Fruit fly (Drosophila melanogaster): Measurements from ENCODE around the gene CG31676.

dm6 chr2L:20887273-20887672, 46.7 kb downstream of the CG31676 start:
- TF ChIP-seq CG5180 (GFP tag; optimal IDR thresholded peaks at IDR 0.05) = no peak
- TF ChIP-seq H15 (GFP tag; IDR thresholded peaks at IDR 0.05) = no peak
- no peak for TF ChIP-seq CG13775 (GFP tag; optimal IDR thresholded peaks at IDR 0.05)

Measured in whole organism, embryonic.